Worm (Caenorhabditis elegans) whole organism, L2 larva: ENCODE data around the gene oac-20.
A peak's percentile ranks its signal among the peaks of the same experiment; 100 is the strongest.
"Not testable (repeated sequence)": the region's sequence is repeated elsewhere in the genome, so short reads cannot be mapped to it uniquely, and the experiment has no call there.

Experiments used
- C34F6.9 ChIP-seq: fragments of 150-350 bp; optimal IDR thresholded peaks from 2 replicates; lab custom pipeline; 2014; ENCODE audit warnings: missing biosample characterization, missing genetic modification characterization
- F13H6.1 ChIP-seq: sonication (generic microtip); optimal IDR thresholded peaks from 2 replicates; lab custom pipeline; 2016; ENCODE audit warnings: missing genetic modification characterization, missing compliant biosample characterization
- ZK546.5 ChIP-seq: sonication (generic microtip); optimal IDR thresholded peaks from 2 replicates; lab custom pipeline; 2017; ENCODE audit warnings: missing biosample characterization, missing genetic modification characterization
- alr-1 ChIP-seq: fragments of 150-350 bp; optimal IDR thresholded peaks from 2 replicates; lab custom pipeline; 2014; ENCODE audit warnings: missing biosample characterization, missing genetic modification characterization
- ama-1 ChIP-seq: fragments of 150-350 bp; optimal IDR thresholded peaks from 2 replicates; lab custom pipeline; 2018; ENCODE audit warnings: inconsistent platforms
- blmp-1 ChIP-seq: sonication (generic microtip); optimal IDR thresholded peaks from 2 replicates; lab custom pipeline; 2017; ENCODE audit warnings: missing genetic modification characterization, mild to moderate bottlenecking, missing compliant biosample characterization, antibody characterized with exemption, moderate library complexity; ENCODE audit not compliant: insufficient read depth
- ceh-16 ChIP-seq: fragments of 150-350 bp; optimal IDR thresholded peaks from 2 replicates; lab custom pipeline; 2014; ENCODE audit warnings: missing biosample characterization, missing genetic modification characterization
- dmd-4 ChIP-seq: sonication (generic microtip); optimal IDR thresholded peaks from 2 replicates; lab custom pipeline; 2017; ENCODE audit warnings: missing biosample characterization, missing genetic modification characterization
- egl-27 ChIP-seq: sonication (generic microtip); optimal IDR thresholded peaks from 3 replicates; lab custom pipeline; 2017; ENCODE audit warnings: missing biosample characterization, missing genetic modification reagents, missing genetic modification characterization
- elt-1 ChIP-seq: fragments of 150-350 bp; optimal IDR thresholded peaks from 2 replicates; lab custom pipeline; 2014; ENCODE audit warnings: missing biosample characterization, missing genetic modification characterization
- elt-3 ChIP-seq: sonication (generic microtip); optimal IDR thresholded peaks from 2 replicates; lab custom pipeline; 2017; ENCODE audit warnings: missing biosample characterization, missing genetic modification characterization
- fos-1 ChIP-seq: fragments of 150-350 bp; optimal IDR thresholded peaks from 2 replicates; lab custom pipeline; 2014; ENCODE audit warnings: missing biosample characterization, missing genetic modification characterization
- gmeb-1 ChIP-seq: fragments of 150-350 bp; optimal IDR thresholded peaks from 2 replicates; lab custom pipeline; 2014; ENCODE audit warnings: missing biosample characterization, missing genetic modification characterization
- lin-11 ChIP-seq: fragments of 150-350 bp; sonication (generic microtip); optimal IDR thresholded peaks from 2 replicates; lab custom pipeline; 2014; ENCODE audit warnings: missing biosample characterization, missing genetic modification characterization, inconsistent platforms, mixed read lengths
- lin-39 ChIP-seq: fragments of 150-350 bp; optimal IDR thresholded peaks from 2 replicates; lab custom pipeline; 2014; ENCODE audit warnings: missing biosample characterization, missing genetic modification reagents, missing genetic modification characterization
- mbf-1 ChIP-seq: sonication (generic microtip); optimal IDR thresholded peaks from 2 replicates; lab custom pipeline; 2017; ENCODE audit warnings: missing biosample characterization, missing genetic modification characterization
- mdl-1 ChIP-seq, 2 experiments: fragments of 150-350 bp in 1 of 2; sonication (generic microtip) in 1 of 2; optimal IDR thresholded peaks; 2 replicates each; lab custom pipeline; 2017; ENCODE audit warnings: missing biosample characterization in 2 of 2, missing genetic modification characterization in 2 of 2
- nhr-129 ChIP-seq: fragments of 150-350 bp; optimal IDR thresholded peaks from 2 replicates; lab custom pipeline; 2014; ENCODE audit warnings: missing biosample characterization, missing genetic modification characterization
- nhr-21 ChIP-seq: fragments of 150-350 bp; optimal IDR thresholded peaks from 2 replicates; lab custom pipeline; 2014; ENCODE audit warnings: missing biosample characterization, missing genetic modification characterization
- nhr-23 ChIP-seq: fragments of 150-350 bp; optimal IDR thresholded peaks from 2 replicates; lab custom pipeline; 2014; ENCODE audit warnings: missing biosample characterization, missing genetic modification reagents, missing genetic modification characterization
- nhr-237 ChIP-seq: fragments of 150-350 bp; optimal IDR thresholded peaks from 2 replicates; lab custom pipeline; 2014; ENCODE audit warnings: missing biosample characterization, missing genetic modification characterization
- nhr-25 ChIP-seq: fragments of 150-350 bp; sonication (generic microtip); optimal IDR thresholded peaks from 3 replicates; lab custom pipeline; 2014; ENCODE audit warnings: missing biosample characterization, missing genetic modification characterization
- nhr-6 ChIP-seq: fragments of 150-350 bp; optimal IDR thresholded peaks from 2 replicates; lab custom pipeline; 2014; ENCODE audit warnings: missing biosample characterization, missing genetic modification characterization
- nhr-77 ChIP-seq: fragments of 150-350 bp; optimal IDR thresholded peaks from 2 replicates; lab custom pipeline; 2014; ENCODE audit warnings: missing biosample characterization, missing genetic modification characterization
- sem-4 ChIP-seq: fragments of 150-350 bp; optimal IDR thresholded peaks from 2 replicates; lab custom pipeline; 2014; ENCODE audit warnings: missing biosample characterization, missing genetic modification reagents, missing genetic modification characterization
- sma-3 ChIP-seq: sonication (generic microtip); optimal IDR thresholded peaks from 2 replicates; lab custom pipeline; 2016; ENCODE audit warnings: missing genetic modification reagents, missing genetic modification characterization, missing compliant biosample characterization
- snpc-4 ChIP-seq: fragments of 150-350 bp; optimal IDR thresholded peaks from 2 replicates; lab custom pipeline; 2014; ENCODE audit warnings: missing biosample characterization, missing genetic modification characterization
- unc-39 ChIP-seq: fragments of 150-350 bp; optimal IDR thresholded peaks from 2 replicates; lab custom pipeline; 2014; ENCODE audit warnings: missing biosample characterization, missing genetic modification characterization
- unc-62 ChIP-seq: fragments of 150-350 bp; optimal IDR thresholded peaks from 2 replicates; lab custom pipeline; 2014; ENCODE audit warnings: missing biosample characterization, missing genetic modification reagents, missing genetic modification characterization
- zag-1 ChIP-seq: fragments of 150-350 bp; optimal IDR thresholded peaks from 2 replicates; lab custom pipeline; 2014; ENCODE audit warnings: missing biosample characterization, missing genetic modification characterization
- ztf-1 ChIP-seq: fragments of 200-800 bp; sonication (Bioruptor generic); conservative IDR thresholded peaks from 2 replicates; pipeline ENCODE4 v1.3.6; 2022; ENCODE audit warnings: missing genetic modification characterization, missing compliant biosample characterization
- ztf-4 ChIP-seq: fragments of 150-350 bp; optimal IDR thresholded peaks from 2 replicates; lab custom pipeline; 2014; ENCODE audit warnings: missing biosample characterization, missing genetic modification characterization

The oac-20 gene

ce11 chrV:15978232-15978764 is at the start of gene oac-20:
oac-20 (plus strand) TSS chrV:15978714.
- TF ChIP-seq nhr-129, result no peak
- peak; percentile 76 for TF ChIP-seq fos-1 (tag; lab: Kevin White, UChicago)
- TF ChIP-seq mdl-1 (tag; optimal IDR thresholded peaks at IDR 0.05; lab: Kevin White, UChicago), result no peak
- TF ChIP-seq lin-11, result no peak
- no peak for TF ChIP-seq elt-3
- TF ChIP-seq nhr-237 (tag; lab: Kevin White, UChicago), result no peak

- TF ChIP-seq alr-1, unc-39, elt-1 (tag; lab: Kevin White, UChicago): not testable (repeated sequence)
Observed at ce11 chrV:15929882-15930281, 48.6 kb upstream of the oac-20 start, which contains the start of gene srbc-77. srbc-77 (plus strand) TSS chrV:15930182.

- TF ChIP-seq alr-1 (tag; lab: Kevin White, UChicago), result no peak
- TF ChIP-seq, all 48 proteins: peak for 0
Observed at ce11 chrV:15932390-15932789, 46.1 kb upstream of the oac-20 start, which contains the start of gene srw-26. srw-26 (minus strand) TSS chrV:15932490.

ce11 chrV:15940254-15940653 is 38.3 kb upstream of the oac-20 start, which contains the start of gene srw-55:
srw-55 (minus strand) TSS chrV:15940354.
- TF ChIP-seq nhr-77 (tag; lab: Kevin White, UChicago), result no peak
- TF ChIP-seq dmd-4 (tag; lab: Kevin White, UChicago), result no peak
- TF ChIP-seq ceh-16 (tag; lab: Kevin White, UChicago), result no peak
- TF ChIP-seq zag-1 (tag; lab: Kevin White, UChicago), result no peak
- TF ChIP-seq ztf-1 (GFP tag; lab: Robert Waterston, UW), result no peak
- TF ChIP-seq sem-4, result no peak
- TF ChIP-seq fos-1 (tag; lab: Kevin White, UChicago), result no peak
- TF ChIP-seq alr-1 (tag; lab: Kevin White, UChicago), result no peak
- no peak for TF ChIP-seq gmeb-1
- no peak for TF ChIP-seq C34F6.9
- no peak for TF ChIP-seq nhr-21
- TF ChIP-seq mbf-1 (tag; lab: Kevin White, UChicago), result no peak
- TF ChIP-seq lin-39, result no peak
- TF ChIP-seq ama-1 (lab: Kevin White, UChicago), result no peak
- no peak for TF ChIP-seq F13H6.1 (tag; lab: Kevin White, UChicago)
- TF ChIP-seq elt-1 (tag; lab: Kevin White, UChicago), result no peak
- no peak for TF ChIP-seq blmp-1 (tag; lab: Kevin White, UChicago)
- TF ChIP-seq lin-11, result no peak

- TF ChIP-seq gmeb-1, result no peak
- no peak for TF ChIP-seq unc-62 (GFP tag; lab: Kevin White, UChicago)
- no peak for TF ChIP-seq nhr-23 (tag; lab: Kevin White, UChicago)
- TF ChIP-seq ztf-4 (tag; lab: Kevin White, UChicago), result no peak
- TF ChIP-seq snpc-4, result no peak
Observed at ce11 chrV:15943125-15943524, 35.4 kb upstream of the oac-20 start, which contains the start of gene srw-53. srw-53 (plus strand) TSS chrV:15943425.

- TF ChIP-seq alr-1 (tag; lab: Kevin White, UChicago) (no peak), nhr-6 (tag; lab: Kevin White, UChicago) (no peak), ZK546.5 (no peak), egl-27 (tag; lab: Kevin White, UChicago) (no peak), mbf-1 (tag; lab: Kevin White, UChicago) (no peak), zag-1 (tag; lab: Kevin White, UChicago) (no peak), lin-39 (no peak), gmeb-1 (no peak), sma-3 (GFP tag; lab: Kevin White, UChicago) (no peak), elt-3 (no peak), nhr-25 (no peak)
Observed at ce11 chrV:15950903-15951302, 27.6 kb upstream of the oac-20 start, which contains the start of gene srw-59. srw-59 (minus strand) TSS chrV:15951003.
